Worm (Caenorhabditis elegans) whole organism, dauer: Measurements from ENCODE around the gene C17C3.9.
"Not testable (repeated sequence)": the region's sequence is repeated elsewhere in the genome, so short reads cannot be mapped to it uniquely, and the experiment has no call there.

Experiments used
- unc-62 ChIP-seq: sonication (generic microtip); optimal IDR thresholded peaks from 2 replicates; lab custom pipeline; 2017; ENCODE audit warnings: missing biosample characterization, missing genetic modification reagents, missing genetic modification characterization

Gene C17C3.9

DNA sequence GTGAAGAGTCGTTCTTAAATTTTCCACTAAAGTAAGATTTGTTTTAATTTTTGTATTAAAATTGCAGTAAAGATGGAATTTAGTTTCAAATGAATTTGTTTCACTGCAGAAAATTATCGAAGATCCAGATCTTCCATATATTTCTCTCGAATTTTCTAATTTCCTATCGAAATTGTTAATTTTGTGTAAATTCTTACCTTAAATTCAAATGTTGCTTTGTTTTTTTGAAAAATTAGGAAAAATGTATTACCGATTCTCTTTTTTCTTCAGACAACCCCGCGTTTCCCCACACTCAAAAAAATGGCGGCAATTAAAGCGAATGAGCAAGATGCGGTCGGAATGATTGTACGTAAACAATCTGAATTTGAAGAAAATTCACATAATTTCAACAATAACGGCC lies 17.7 kb upstream of the C17C3.9 start, which contains the start of gene C17C3.6:
Gene C17C3.6, plus strand, starts transcription at position 301 of the 400 bp plus-strand sequence.
- TF ChIP-seq unc-62 (GFP tag; lab: Kevin White, UChicago), result no peak

- TF ChIP-seq unc-62 (GFP tag; lab: Kevin White, UChicago), result no peak
Measured at ce11 chrII:5547442-5547894, 15.4 kb upstream of the C17C3.9 start, which contains the start of gene acdh-2. TSS of gene acdh-2 (minus strand) at chrII:5547492.

DNA sequence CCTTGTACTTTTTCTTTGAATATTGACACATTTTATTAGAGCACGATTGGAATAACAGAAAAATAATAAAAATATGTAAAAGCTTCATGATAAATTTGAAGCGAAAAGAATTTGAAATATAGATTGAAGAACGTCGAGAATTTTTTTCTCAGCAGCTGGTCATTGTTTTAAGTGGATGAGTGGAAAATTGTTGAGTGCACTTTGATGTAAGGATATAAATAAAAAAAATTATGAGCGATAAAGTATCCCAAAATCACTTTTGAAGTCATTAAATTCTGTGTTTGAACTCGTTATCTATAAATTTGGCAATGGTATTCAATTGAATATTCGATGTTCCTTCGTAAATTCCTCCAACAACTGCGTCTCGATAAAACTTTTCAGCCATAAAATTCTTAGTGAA lies 12.7 kb upstream of the C17C3.9 start, which contains the start of gene ins-13:
Gene ins-13, minus strand, starts transcription at position 101 of the 400 bp plus-strand sequence.
- no peak for TF ChIP-seq unc-62 (GFP tag; lab: Kevin White, UChicago)

ce11 chrII:5544145-5544515 lies 12.1 kb upstream of the C17C3.9 start:
- TF ChIP-seq unc-62 (GFP tag; lab: Kevin White, UChicago), result no peak

DNA sequence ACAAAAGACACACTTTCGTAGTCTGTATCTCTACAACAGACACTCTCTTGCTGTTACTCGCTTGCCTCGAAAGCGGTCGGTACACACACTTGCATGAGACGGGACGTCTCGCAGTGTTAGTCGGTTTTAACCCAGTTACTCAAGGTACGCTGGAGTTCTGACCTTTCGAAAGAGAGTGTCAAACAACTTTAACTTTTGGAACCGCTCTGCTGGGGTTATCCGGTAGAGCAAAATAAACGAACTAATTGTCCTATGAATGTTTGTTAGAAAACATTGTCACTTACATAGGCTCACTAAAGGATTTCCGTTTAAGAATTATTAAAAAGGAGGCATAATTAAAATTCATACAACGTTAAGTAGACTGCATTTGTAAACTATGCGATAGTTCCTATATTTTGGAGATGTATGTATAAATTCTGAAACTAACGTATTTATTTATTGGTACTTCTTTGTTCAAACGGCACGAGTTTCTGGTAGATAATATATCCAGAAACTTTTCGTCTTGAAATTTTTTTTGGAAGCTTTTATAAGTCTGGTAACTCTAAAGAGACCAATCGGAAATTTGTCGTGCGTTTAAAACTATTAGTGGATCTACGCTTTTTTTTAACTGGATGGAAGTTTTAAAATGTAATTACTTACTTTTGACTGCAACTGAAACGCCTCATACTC lies 11.5 kb upstream of the C17C3.9 start:
- TF ChIP-seq unc-62 (GFP tag; lab: Kevin White, UChicago), result peak; percentile 12

- TF ChIP-seq unc-62 (GFP tag; lab: Kevin White, UChicago), result no peak
Measured at ce11 chrII:5541685-5542084, 9.6 kb upstream of the C17C3.9 start, which contains the start of gene C17C3.24. TSS of gene C17C3.24 (minus strand) at chrII:5541785.

ce11 chrII:5540113-5540512 lies 8.0 kb upstream of the C17C3.9 start, which contains the start of gene hlh-27:
TSS of gene hlh-27 (minus strand) at chrII:5540213.
- TF ChIP-seq unc-62 (GFP tag; lab: Kevin White, UChicago), result not testable (repeated sequence)

- TF ChIP-seq unc-62 (GFP tag; lab: Kevin White, UChicago), result no peak
Measured at ce11 chrII:5537524-5537923, 5.4 kb upstream of the C17C3.9 start, which contains the start of gene C17C3.11. TSS of gene C17C3.11 (plus strand) at chrII:5537824.

DNA sequence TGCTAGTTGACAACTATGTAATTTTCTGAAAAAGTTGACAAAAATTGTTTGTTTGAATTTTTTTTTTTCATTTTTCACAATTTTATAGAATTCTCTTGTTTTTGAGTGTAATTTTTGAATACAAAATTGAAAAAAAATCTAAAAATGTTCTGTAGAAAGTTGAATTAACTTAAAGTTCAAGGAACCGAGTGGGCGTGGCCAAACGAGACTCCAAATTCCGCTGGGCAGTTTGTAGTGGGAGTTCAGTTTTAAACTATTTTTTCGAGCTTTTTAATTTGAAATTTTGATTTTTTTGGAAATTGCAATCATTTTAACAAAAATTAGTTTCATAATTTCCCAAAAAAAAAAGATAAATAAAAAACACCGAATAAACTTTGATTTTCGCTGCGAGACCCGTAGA lies 5.0 kb upstream of the C17C3.9 start:
- no peak for TF ChIP-seq unc-62 (GFP tag; lab: Kevin White, UChicago)

ce11 chrII:5534939-5535338 lies 2.9 kb upstream of the C17C3.9 start, which contains the start of gene hlh-25:
TSS of gene hlh-25 (plus strand) at chrII:5535239.
- TF ChIP-seq unc-62 (GFP tag; lab: Kevin White, UChicago), result not testable (repeated sequence)

DNA sequence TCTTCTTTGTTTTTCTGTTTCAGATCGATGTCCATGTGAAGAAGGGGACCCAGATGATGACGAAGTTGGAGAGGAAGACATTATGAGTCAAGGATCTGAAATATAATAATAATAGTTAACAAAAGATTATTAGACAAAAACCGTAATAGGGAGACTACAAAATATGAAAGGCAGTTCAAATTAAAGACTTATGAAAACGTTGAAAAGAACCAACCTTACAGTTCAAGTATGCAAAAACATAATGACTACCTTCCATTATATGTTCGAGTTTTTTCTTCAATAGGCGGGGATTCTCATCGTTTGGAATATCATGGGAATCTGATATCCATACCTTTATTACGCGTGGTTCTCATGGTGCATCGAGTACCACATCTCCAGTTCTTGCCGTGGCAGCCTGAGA lies 1.6 kb upstream of the C17C3.9 start, which contains the start of gene hlh-26:
Gene hlh-26, minus strand, starts transcription at position 101 of the 400 bp plus-strand sequence.
- no peak for TF ChIP-seq unc-62 (GFP tag; lab: Kevin White, UChicago)

DNA sequence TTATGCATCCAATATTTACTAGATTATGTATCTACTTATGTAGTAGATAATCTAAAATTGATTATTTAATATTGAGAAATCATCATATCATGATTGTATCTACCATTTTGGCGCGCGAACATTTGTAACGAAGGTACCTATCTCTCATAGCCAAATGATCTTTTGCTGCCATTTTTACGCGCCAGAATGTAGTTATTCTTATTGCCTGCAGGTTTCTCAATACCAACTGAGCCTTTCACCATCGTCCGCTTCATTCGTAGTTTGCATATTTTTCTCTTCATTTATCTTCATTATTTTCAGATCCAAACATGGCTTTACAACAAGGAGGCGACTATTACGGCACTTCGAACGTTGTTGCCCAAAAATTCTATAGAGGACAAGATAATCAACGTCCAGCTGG lies 4.2 kb downstream of the C17C3.9 start, which contains the start of gene ZK177.1:
Gene ZK177.1, plus strand, starts transcription at position 301 of the 400 bp plus-strand sequence.
- no peak for TF ChIP-seq unc-62 (GFP tag; lab: Kevin White, UChicago)

ce11 chrII:5525297-5525696 lies 6.8 kb downstream of the C17C3.9 start, which contains the start of gene tbx-35:
TSS of gene tbx-35 (minus strand) at chrII:5525397.
- TF ChIP-seq unc-62 (GFP tag; lab: Kevin White, UChicago), result no peak

ce11 chrII:5522637-5523036 lies 9.4 kb downstream of the C17C3.9 start, which contains the start of gene ZK177.11:
TSS of gene ZK177.11 (plus strand) at chrII:5522937.
- no peak for TF ChIP-seq unc-62 (GFP tag; lab: Kevin White, UChicago)

DNA sequence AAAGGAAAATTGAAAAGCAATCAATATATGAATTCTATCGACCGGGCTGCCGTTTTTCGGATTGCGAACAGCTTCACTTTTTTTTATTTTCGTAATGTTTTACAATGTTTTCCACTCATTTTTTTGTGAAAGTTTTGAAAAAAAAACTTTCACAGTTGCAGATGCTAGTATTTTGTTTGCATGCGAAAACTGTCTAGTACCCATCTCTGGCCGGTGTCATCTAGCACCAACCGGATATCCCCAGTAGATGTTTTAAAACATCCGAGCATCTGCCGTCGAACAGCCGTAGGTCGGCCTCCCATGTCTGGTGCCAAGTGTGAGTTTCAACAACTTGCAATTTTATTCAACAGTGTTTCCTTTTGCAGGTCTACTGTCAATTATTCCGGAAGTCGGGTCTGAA lies 10.7 kb downstream of the C17C3.9 start, which contains the start of gene ZK177.12:
Gene ZK177.12, plus strand, starts transcription at position 301 of the 400 bp plus-strand sequence.
- TF ChIP-seq unc-62 (GFP tag; lab: Kevin White, UChicago), result no peak

DNA sequence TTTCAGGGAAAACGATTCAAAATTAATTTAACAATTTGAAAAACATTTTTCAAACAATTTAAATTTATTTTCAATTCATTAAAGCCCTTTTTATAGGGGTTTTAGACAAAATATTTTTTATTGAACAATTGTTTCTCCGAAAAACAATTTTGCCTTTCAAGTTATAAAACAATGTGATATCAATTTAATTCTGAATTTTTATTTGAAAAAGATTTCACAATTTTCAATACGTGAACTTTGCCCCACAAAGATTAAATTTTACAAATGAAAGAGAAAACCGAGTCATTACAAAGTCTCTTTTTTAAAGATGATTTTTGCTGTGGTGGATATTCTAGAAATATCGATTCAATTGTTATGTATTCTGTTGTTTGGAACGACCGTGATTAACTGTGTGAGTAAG lies 13.2 kb downstream of the C17C3.9 start, which contains the start of gene ZK177.2:
Gene ZK177.2, plus strand, starts transcription at position 301 of the 400 bp plus-strand sequence.
- TF ChIP-seq unc-62 (GFP tag; lab: Kevin White, UChicago), result no peak
